Worm (Caenorhabditis elegans): ENCODE data around the gene slc-5A12.

slc-5A12 gene

DNA sequence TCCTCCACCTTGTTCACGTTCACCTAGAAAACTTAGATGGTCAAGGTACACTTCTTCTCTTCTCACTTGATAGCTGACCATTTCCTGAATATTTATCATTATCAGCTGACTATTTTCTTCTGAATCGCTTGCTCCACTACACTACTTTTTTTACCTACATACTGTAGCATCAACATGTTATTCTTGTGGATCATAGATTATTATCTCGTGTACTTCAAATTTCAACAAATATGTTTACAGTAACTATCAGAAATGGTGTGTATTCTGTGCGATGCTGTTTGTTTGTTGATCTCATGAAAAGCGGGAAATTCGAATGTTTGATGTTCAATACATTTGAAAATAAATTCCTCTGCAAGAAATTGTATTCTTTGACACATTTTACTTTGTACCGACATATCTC is 20.3 kb upstream of the slc-5A12 start, which contains the start of gene ZK822.10:
ZK822.10 (plus strand) TSS at position 231 of the 400 bp plus-strand sequence.
- TF ChIP-seq ama-1 (optimal IDR thresholded peaks at IDR 0.05) (no peak), ets-7 (tag; optimal IDR thresholded peaks at IDR 0.05) (no peak), aly-1 (tag; optimal IDR thresholded peaks at IDR 0.05) (no peak), flt-1 (GFP tag; IDR thresholded peaks at IDR 0.05) (no peak), hmg-4 (GFP tag; optimal IDR thresholded peaks at IDR 0.05) (no peak), tra-4 (tag; optimal IDR thresholded peaks at IDR 0.05) (no peak), pes-1 (GFP tag; IDR thresholded peaks at IDR 0.05) (no peak), B0310.2 (tag; optimal IDR thresholded peaks at IDR 0.05) (no peak), sea-1 (GFP tag; conservative IDR thresholded peaks at IDR 0.05) (no peak), hmbx-1 (tag; optimal IDR thresholded peaks at IDR 0.05) (no peak), tbx-37 (GFP tag; conservative IDR thresholded peaks at IDR 0.05) (no peak)

DNA sequence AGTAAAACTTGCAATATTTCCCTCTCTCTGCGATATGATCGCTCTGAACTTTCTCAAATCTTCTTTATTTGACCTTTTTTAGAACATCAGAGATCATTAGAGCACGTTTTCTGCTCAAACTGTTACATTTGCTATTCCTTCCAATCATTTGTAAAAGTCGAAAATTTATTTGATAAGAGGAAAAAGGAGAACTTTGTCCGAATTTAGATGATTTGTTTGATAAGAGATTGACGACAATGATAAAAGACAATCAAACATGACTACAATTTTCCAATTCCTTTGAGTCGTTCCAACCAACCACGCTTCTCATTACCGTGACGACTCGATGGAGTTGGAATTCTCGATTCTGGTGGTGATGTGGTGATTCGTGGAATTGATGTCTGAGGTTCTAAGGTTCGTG is 19.3 kb upstream of the slc-5A12 start:
- no peak for TF ChIP-seq sea-1 (GFP tag; conservative IDR thresholded peaks at IDR 0.05)
- no peak for TF ChIP-seq hmbx-1 (tag; optimal IDR thresholded peaks at IDR 0.05)
- TF ChIP-seq tra-4 (tag; optimal IDR thresholded peaks at IDR 0.05) = no peak
- TF ChIP-seq B0310.2 (tag; optimal IDR thresholded peaks at IDR 0.05) = no peak
- TF ChIP-seq ets-7 (tag; optimal IDR thresholded peaks at IDR 0.05) = no peak
- no peak for TF ChIP-seq tbx-37 (GFP tag; conservative IDR thresholded peaks at IDR 0.05)
- no peak for TF ChIP-seq ama-1 (optimal IDR thresholded peaks at IDR 0.05)
- no peak for TF ChIP-seq pes-1 (GFP tag; IDR thresholded peaks at IDR 0.05)
- TF ChIP-seq flt-1 (GFP tag; IDR thresholded peaks at IDR 0.05) = no peak
- no peak for TF ChIP-seq F13C5.2 (tag; optimal IDR thresholded peaks at IDR 0.05)
- no peak for TF ChIP-seq ceh-13 (GFP tag; optimal IDR thresholded peaks at IDR 0.05)
- TF ChIP-seq aly-1 (tag; optimal IDR thresholded peaks at IDR 0.05) = no peak
- TF ChIP-seq hnd-1 (tag; optimal IDR thresholded peaks at IDR 0.05) = no peak

DNA sequence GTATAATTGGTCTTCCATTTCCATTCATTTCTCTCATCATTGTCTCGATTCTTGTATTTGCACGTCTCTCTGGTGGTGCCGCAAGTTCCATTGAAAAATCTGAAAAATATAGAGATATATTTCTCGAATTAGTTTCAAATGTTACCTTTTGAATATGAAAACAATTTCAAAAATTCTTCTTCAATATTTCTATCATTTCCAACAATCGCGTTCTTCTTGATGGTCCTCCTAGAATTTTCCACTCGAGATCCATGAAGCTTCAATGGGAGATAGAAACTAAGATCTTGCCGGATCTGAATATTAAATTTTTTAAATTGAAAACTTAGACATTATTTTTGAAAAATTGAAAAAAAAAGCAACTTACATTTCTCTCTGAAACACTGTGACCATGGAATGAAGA is 18.2 kb upstream of the slc-5A12 start:
- no peak for TF ChIP-seq tbx-37 (GFP tag; conservative IDR thresholded peaks at IDR 0.05)
- no peak for TF ChIP-seq hnd-1 (tag; optimal IDR thresholded peaks at IDR 0.05)
- TF ChIP-seq tra-4 (tag; optimal IDR thresholded peaks at IDR 0.05) = no peak
- no peak for TF ChIP-seq ceh-36 (tag; optimal IDR thresholded peaks at IDR 0.05)
- no peak for TF ChIP-seq pes-1 (GFP tag; IDR thresholded peaks at IDR 0.05)

DNA sequence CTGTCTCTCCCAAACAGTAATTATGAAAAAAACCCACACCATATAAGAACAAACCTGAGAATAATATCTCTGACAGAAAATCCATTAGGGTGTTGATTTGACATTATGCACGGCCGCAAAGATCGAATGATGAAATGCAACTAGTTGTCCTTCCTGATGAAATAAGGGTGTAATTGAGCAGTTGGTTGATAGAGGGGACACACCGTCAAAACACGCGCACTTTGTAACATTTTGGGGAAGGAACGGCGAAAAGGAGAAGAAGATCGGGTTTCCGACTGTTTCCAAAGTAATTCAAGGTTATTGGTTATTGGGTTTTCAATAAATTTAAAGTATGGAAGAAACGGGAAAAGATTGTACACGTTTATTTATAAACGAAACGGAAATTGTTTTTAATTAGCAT is 15.2 kb upstream of the slc-5A12 start, which contains the start of gene ZK822.1:
ZK822.1 (minus strand) TSS at position 121 of the 400 bp plus-strand sequence.
- TF ChIP-seq F13C5.2 (tag; optimal IDR thresholded peaks at IDR 0.05) (no peak), tbx-37 (GFP tag; conservative IDR thresholded peaks at IDR 0.05) (no peak), hnd-1 (tag; optimal IDR thresholded peaks at IDR 0.05) (no peak)

DNA sequence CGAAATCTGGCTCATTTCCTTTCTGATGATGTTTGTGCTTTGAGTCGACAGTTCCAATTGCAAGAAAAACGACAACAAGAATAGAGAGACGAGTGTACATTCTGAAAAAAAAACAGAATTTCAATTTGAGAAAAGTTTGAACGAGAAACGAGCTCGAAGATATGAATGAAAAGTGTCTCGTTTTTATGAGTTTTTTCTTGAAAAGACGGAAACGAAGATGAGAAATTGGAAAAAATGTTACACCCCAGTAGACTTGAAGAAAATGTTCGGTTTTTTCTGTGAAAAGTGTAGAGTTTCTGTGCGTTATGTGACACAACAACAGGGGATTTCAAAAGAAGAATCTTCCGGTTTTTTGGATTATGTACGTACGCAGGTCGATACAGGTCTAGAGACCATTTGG is 14.1 kb upstream of the slc-5A12 start, which contains the start of gene srlf-31:
srlf-31 (minus strand) TSS at position 101 of the 400 bp plus-strand sequence.
- TF ChIP-seq hmg-4 (GFP tag; optimal IDR thresholded peaks at IDR 0.05) = no peak
- no peak for TF ChIP-seq ceh-36 (tag; optimal IDR thresholded peaks at IDR 0.05)
- no peak for TF ChIP-seq ceh-13 (GFP tag; optimal IDR thresholded peaks at IDR 0.05)
- TF ChIP-seq tbx-37 (GFP tag; conservative IDR thresholded peaks at IDR 0.05) = no peak
- TF ChIP-seq F13C5.2 (tag; optimal IDR thresholded peaks at IDR 0.05) = no peak
- TF ChIP-seq sea-1 (GFP tag; conservative IDR thresholded peaks at IDR 0.05) = no peak
- TF ChIP-seq hnd-1 (tag; optimal IDR thresholded peaks at IDR 0.05) = no peak

DNA sequence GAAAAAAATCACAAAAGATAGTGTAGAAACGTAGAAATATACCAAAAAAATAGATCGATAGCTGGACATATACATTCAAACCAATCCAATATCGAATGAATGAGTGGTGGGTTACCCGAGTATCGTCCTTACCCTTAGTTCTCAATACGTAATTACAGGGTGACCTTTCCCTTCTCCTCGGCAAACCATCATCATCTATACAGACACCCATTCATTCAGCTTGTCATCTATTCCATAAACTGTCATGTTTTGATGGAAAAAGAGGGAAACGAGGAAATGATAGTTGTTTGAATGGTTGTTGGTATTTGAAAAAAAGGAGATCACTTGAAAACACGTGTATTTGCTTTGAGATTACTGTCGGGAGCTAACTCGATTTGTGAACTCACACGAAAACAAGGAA is 13.1 kb upstream of the slc-5A12 start:
- no peak for TF ChIP-seq F13C5.2 (tag; optimal IDR thresholded peaks at IDR 0.05)

DNA sequence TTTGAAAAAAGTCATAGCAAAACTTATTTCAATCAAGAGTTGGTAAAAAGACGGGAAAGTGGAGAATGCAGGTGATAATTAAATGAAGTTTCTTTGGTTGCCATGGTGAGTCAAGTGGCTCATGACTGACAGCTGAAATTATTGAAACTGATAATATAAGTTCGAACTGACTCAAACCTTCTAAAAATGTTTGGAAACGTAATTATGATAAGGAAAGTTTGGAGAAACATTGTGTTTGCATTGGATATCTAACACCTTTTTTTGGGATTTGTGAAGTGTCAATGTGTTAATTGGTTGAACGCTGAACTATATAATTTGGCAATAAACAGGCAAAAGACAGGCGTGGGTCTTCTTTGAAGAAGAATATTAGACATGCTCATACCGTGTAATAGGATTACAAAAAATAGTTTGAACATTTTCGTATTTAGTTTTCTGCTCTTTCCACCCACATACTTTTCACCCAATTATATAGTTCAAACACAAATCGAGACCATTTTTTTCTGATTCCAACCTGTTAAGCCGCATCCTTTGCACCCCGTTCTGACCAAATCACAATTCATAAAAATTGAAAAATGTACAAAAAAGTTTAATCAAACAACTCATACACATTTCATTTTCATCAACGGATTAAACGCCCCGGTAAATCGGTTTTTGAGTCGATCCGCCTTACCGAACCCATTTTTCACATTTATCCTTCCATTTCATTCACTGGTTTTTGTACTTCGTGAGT is 11.7 kb upstream of the slc-5A12 start, which contains the start of the genes srlf-33 and srlf-32:
srlf-33 (minus strand) TSS at position 101 of the 730 bp plus-strand sequence.
srlf-32 (plus strand) TSS at position 680 of the 730 bp plus-strand sequence.
- no peak for TF ChIP-seq B0310.2 (tag; optimal IDR thresholded peaks at IDR 0.05)
- TF ChIP-seq scrt-1 (GFP tag; IDR thresholded peaks at IDR 0.05) = no peak
- TF ChIP-seq hnd-1 (tag; optimal IDR thresholded peaks at IDR 0.05) = no peak
- no peak for TF ChIP-seq flt-1 (GFP tag; IDR thresholded peaks at IDR 0.05)
- no peak for TF ChIP-seq ama-1 (optimal IDR thresholded peaks at IDR 0.05)
- TF ChIP-seq sea-1 (GFP tag; conservative IDR thresholded peaks at IDR 0.05) = no peak
- TF ChIP-seq tra-4 (tag; optimal IDR thresholded peaks at IDR 0.05) = no peak
- TF ChIP-seq tbx-11 (GFP tag; IDR thresholded peaks at IDR 0.05) = no peak
- no peak for TF ChIP-seq ets-7 (tag; optimal IDR thresholded peaks at IDR 0.05)
- TF ChIP-seq ceh-36 (tag; optimal IDR thresholded peaks at IDR 0.05) = no peak

DNA sequence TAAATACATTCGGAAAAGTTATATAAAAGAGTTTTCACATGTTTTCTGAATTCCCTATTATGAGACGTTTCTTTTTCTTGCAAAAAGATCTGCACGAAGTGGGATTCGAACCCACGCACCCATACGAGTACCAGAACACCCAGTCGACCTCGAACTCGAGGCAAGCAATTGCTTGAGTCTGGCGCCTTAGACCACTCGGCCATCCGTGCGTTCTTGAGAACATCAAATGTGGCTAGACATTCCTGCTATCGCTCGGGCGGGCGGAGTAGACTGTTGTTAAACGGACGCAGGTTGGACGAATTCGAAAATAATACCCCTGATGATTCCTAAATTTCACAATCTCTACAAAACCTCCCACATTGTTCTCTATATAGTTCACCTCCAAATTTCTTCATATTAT is 8.8 kb upstream of the slc-5A12 start:
- no peak for TF ChIP-seq hmbx-1 (tag; optimal IDR thresholded peaks at IDR 0.05)
- TF ChIP-seq tra-4 (tag; optimal IDR thresholded peaks at IDR 0.05) = no peak
- peak; percentile 31 for TF ChIP-seq hnd-1 (tag; optimal IDR thresholded peaks at IDR 0.05)
- peak; percentile 56 for TF ChIP-seq ceh-13 (GFP tag; optimal IDR thresholded peaks at IDR 0.05)
- peak; percentile 48 for TF ChIP-seq aly-1 (tag; optimal IDR thresholded peaks at IDR 0.05)
- peak; percentile 37 for TF ChIP-seq F13C5.2 (tag; optimal IDR thresholded peaks at IDR 0.05)
- peak; percentile 81 for TF ChIP-seq scrt-1 (GFP tag; IDR thresholded peaks at IDR 0.05)
- TF ChIP-seq flt-1 (GFP tag; IDR thresholded peaks at IDR 0.05) = peak; percentile 84
- peak; percentile 50 for TF ChIP-seq B0310.2 (tag; optimal IDR thresholded peaks at IDR 0.05)
- TF ChIP-seq ets-7 (tag; optimal IDR thresholded peaks at IDR 0.05) = no peak
- TF ChIP-seq pes-1 (GFP tag; IDR thresholded peaks at IDR 0.05) = peak; percentile 82
- TF ChIP-seq ceh-36 (tag; optimal IDR thresholded peaks at IDR 0.05) = peak; percentile 64
- TF ChIP-seq sea-1 (GFP tag; conservative IDR thresholded peaks at IDR 0.05) = 0 out of 2 replicates have a peak, but pooled peaks have one; percentile 74
- no peak for TF ChIP-seq ama-1 (optimal IDR thresholded peaks at IDR 0.05)
- TF ChIP-seq hmg-4 (GFP tag; optimal IDR thresholded peaks at IDR 0.05) = no peak
- peak; percentile 69 for TF ChIP-seq tbx-11 (GFP tag; IDR thresholded peaks at IDR 0.05)
- peak; percentile 55 for TF ChIP-seq tbx-37 (GFP tag; conservative IDR thresholded peaks at IDR 0.05)
